Worm (Caenorhabditis elegans): Measurements from ENCODE around the gene cki-1.

DNA sequence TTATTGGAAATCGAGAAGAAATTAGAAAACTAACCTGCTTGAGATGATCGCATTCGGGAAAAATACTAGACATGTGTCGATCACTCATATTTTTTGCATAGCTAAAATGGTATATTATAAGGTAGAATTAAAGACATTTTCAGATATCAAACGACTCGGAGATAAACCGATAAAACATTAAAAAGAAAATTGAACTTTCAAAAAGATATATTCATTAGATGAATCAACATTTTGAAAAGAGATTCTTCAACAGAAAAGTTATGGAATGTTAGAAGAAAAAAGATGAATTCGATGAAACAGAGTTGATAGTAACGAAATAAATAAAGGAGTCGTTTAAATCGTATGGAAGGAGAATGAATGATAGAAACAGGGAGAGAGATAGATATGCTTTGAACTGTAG lies 44.6 kb downstream of the cki-1 start, which contains the start of gene mdmh-35:
- TF ChIP-seq ceh-28 (tag; optimal IDR thresholded peaks at IDR 0.05), result no peak
- TF ChIP-seq nhr-11 (tag; optimal IDR thresholded peaks at IDR 0.05), result no peak
- no peak for TF ChIP-seq elt-3 (tag; optimal IDR thresholded peaks at IDR 0.05)
- TF ChIP-seq nhr-12 (tag; optimal IDR thresholded peaks at IDR 0.05), result no peak
- no peak for TF ChIP-seq jun-1 (tag; optimal IDR thresholded peaks at IDR 0.05)
- TF ChIP-seq nhr-43 (tag; optimal IDR thresholded peaks at IDR 0.05; ENCODE audit: poor library complexity, severe bottlenecking), result no peak
- no peak for TF ChIP-seq ceh-82 (tag; optimal IDR thresholded peaks at IDR 0.05)
- TF ChIP-seq ZK546.5 (tag; optimal IDR thresholded peaks at IDR 0.05), result no peak
- no peak for TF ChIP-seq aly-2 (tag; optimal IDR thresholded peaks at IDR 0.05)

Data from whole organism, L3 larva.